Worm (Caenorhabditis elegans) whole organism, late embryonic: ENCODE measurements around the gene let-805.

ENCODE experiments used
- C08G9.2 ChIP-seq: sonication (generic microtip); optimal IDR thresholded peaks from 2 replicates; lab custom pipeline; 2016; ENCODE audit warnings: mild to moderate bottlenecking, missing genetic modification characterization, moderate library complexity, missing compliant biosample characterization
- F13H6.1 ChIP-seq: sonication (generic microtip); optimal IDR thresholded peaks from 2 replicates; lab custom pipeline; 2016; ENCODE audit warnings: missing genetic modification characterization, missing compliant biosample characterization
- ceh-14 ChIP-seq: sonication (generic microtip); optimal IDR thresholded peaks from 2 replicates; lab custom pipeline; 2016; ENCODE audit warnings: missing genotype, missing genetic modification characterization, missing compliant biosample characterization
- ceh-18 ChIP-seq: sonication (generic microtip); optimal IDR thresholded peaks from 2 replicates; lab custom pipeline; 2016; ENCODE audit warnings: missing genetic modification characterization, missing compliant biosample characterization
- dve-1 ChIP-seq: sonication (generic microtip); optimal IDR thresholded peaks from 2 replicates; lab custom pipeline; 2017; ENCODE audit warnings: antibody characterized with exemption, mild to moderate bottlenecking, missing genetic modification characterization, missing compliant biosample characterization
- eyg-1 ChIP-seq: sonication (generic microtip); optimal IDR thresholded peaks from 2 replicates; lab custom pipeline; 2016; ENCODE audit warnings: missing genotype, missing genetic modification characterization, missing compliant biosample characterization
- hlh-30 ChIP-seq: sonication (generic microtip); optimal IDR thresholded peaks from 2 replicates; lab custom pipeline; 2017; ENCODE audit warnings: antibody characterized with exemption, missing genetic modification characterization, missing compliant biosample characterization; ENCODE audit not compliant: insufficient read depth
- lim-6 ChIP-seq: sonication (generic microtip); optimal IDR thresholded peaks from 2 replicates; lab custom pipeline; 2016; ENCODE audit warnings: missing genetic modification characterization, missing compliant biosample characterization
- mec-3 ChIP-seq: sonication (generic microtip); optimal IDR thresholded peaks from 2 replicates; lab custom pipeline; 2016; ENCODE audit warnings: borderline replicate concordance, missing genetic modification characterization, missing compliant biosample characterization
- pat-9 ChIP-seq: fragments of 200-800 bp; sonication (Bioruptor generic); optimal IDR thresholded peaks from 2 replicates; lab custom pipeline; 2018; ENCODE audit warnings: mild to moderate bottlenecking, missing genetic modification characterization, moderate library complexity, missing compliant biosample characterization
- pqm-1 ChIP-seq: sonication (generic microtip); optimal IDR thresholded peaks from 2 replicates; lab custom pipeline; 2016; ENCODE audit warnings: missing genetic modification characterization, missing compliant biosample characterization
- sox-2 ChIP-seq: fragments of 200-800 bp; sonication (Bioruptor generic); IDR thresholded peaks from 2 replicates; pipeline ENCODE4 v1.3.6; 2022; ENCODE audit warnings: missing genetic modification reagents, missing genetic modification characterization, missing compliant biosample characterization
- unc-86 ChIP-seq: sonication (generic microtip); optimal IDR thresholded peaks from 2 replicates; lab custom pipeline; 2016; ENCODE audit warnings: missing genetic modification characterization, missing compliant biosample characterization
- zip-5 ChIP-seq: sonication (generic microtip); optimal IDR thresholded peaks from 2 replicates; lab custom pipeline; 2016; ENCODE audit warnings: missing genetic modification characterization, missing compliant biosample characterization

DNA sequence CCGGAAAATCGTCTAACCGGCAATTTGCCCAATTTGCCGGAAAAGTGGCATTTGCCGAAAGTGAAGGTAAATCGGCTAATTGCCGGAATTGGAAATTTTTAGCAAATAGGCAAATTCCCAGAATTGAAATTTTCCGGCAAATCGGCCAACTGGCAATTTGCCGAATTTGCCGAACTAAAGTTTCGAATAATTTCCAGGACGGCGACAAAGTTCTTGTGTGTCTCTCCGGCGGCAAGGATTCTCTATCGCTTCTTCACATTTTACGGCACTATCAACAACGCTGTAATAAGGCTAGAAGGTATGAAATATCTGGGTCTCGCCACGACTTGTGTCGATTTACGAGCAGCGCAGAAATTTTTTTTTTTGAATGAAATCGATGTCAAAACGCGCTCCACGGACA lies 41.7 kb upstream of the let-805 start:
- TF ChIP-seq sox-2 (GFP tag; lab: Robert Waterston, UW) (no peak), hlh-30 (tag; lab: Kevin White, UChicago) (no peak), C08G9.2 (no peak), unc-86 (tag; lab: Kevin White, UChicago) (no peak), pat-9 (no peak), lim-6 (tag; lab: Kevin White, UChicago) (no peak), dve-1 (tag; lab: Kevin White, UChicago) (no peak), ceh-14 (no peak), pqm-1 (tag; lab: Kevin White, UChicago) (no peak), F13H6.1 (no peak), ceh-18 (tag; lab: Kevin White, UChicago) (no peak), mec-3 (no peak), eyg-1 (tag; lab: Kevin White, UChicago) (no peak), zip-5 (tag; lab: Kevin White, UChicago) (no peak)
